Fruit fly (Drosophila melanogaster): ENCODE measurements around the gene MICU1.

Gene MICU1

dm6 chr2L:7194351-7195037 is 12.5 kb downstream of the MICU1 start, which contains the start of gene CG4497 (continued):
- TF ChIP-seq CG3281 (GFP tag; optimal IDR thresholded peaks at IDR 0.05) (peak; percentile 82), phol (tag; optimal IDR thresholded peaks at IDR 0.05) (peak; percentile 98), ase (GFP tag; IDR thresholded peaks at IDR 0.05) (peak; percentile 91), onecut (GFP tag; IDR thresholded peaks at IDR 0.05) (peak; percentile 88), CG2120 (GFP tag; optimal IDR thresholded peaks at IDR 0.05) (peak; percentile 97), nerfin-1 (tag; optimal IDR thresholded peaks at IDR 0.05) (peak; percentile 85), CG2678 (tag; optimal IDR thresholded peaks at IDR 0.05) (peak; percentile 88), CG12071 (GFP tag; optimal IDR thresholded peaks at IDR 0.05) (peak; percentile 29), Hey (tag; optimal IDR thresholded peaks at IDR 0.05) (peak; percentile 41), CG9932 (GFP tag; IDR thresholded peaks at IDR 0.05) (peak; percentile 98), Meics (GFP tag; optimal IDR thresholded peaks at IDR 0.05) (peak; percentile 87), Lim3 (GFP tag; IDR thresholded peaks at IDR 0.05) (peak; percentile 78), Dbx (GFP tag; IDR thresholded peaks at IDR 0.05) (peak; percentile 98), Hr78 (GFP tag; optimal IDR thresholded peaks at IDR 0.05) (peak in 1 of 2 experiments; percentile 16), tna (GFP tag; IDR thresholded peaks at IDR 0.05; ENCODE audit: partially characterized antibody) (peak; percentile 66), Six4 (GFP tag; optimal IDR thresholded peaks at IDR 0.05) (peak; percentile 86), Tbp (GFP tag; optimal IDR thresholded peaks at IDR 0.05) (no peak), grn (GFP tag; optimal IDR thresholded peaks at IDR 0.05) (peak; percentile 44), CG5245 (GFP tag; optimal IDR thresholded peaks at IDR 0.05) (peak; percentile 82), CG15269 (tag; optimal IDR thresholded peaks at IDR 0.05) (peak; percentile 85), Oaz (GFP tag; IDR thresholded peaks at IDR 0.05) (peak; percentile 95), HmgD (GFP tag; optimal IDR thresholded peaks at IDR 0.05) (peak; percentile 92), stwl (tag; optimal IDR thresholded peaks at IDR 0.05) (peak; percentile 69), sisA (GFP tag; IDR thresholded peaks at IDR 0.05) (peak; percentile 98), trem (tag; optimal IDR thresholded peaks at IDR 0.05) (peak; percentile 72), CrebB (tag; optimal IDR thresholded peaks at IDR 0.05) (peak; percentile 71), CG6254 (GFP tag; optimal IDR thresholded peaks at IDR 0.05) (no peak), CG34224 (GFP tag; IDR thresholded peaks at IDR 0.05; ENCODE audit: partially characterized antibody) (peak; percentile 72), mirr (GFP tag; optimal IDR thresholded peaks at IDR 0.05) (peak; percentile 78), PHDP (tag; optimal IDR thresholded peaks at IDR 0.05) (peak; percentile 89), Fer3 (tag; optimal IDR thresholded peaks at IDR 0.05) (peak; percentile 85), Chrac-16 (GFP tag; optimal IDR thresholded peaks at IDR 0.05) (peak; percentile 94), pum (GFP tag; optimal IDR thresholded peaks at IDR 0.05) (peak; percentile 95), tin (GFP tag; optimal IDR thresholded peaks at IDR 0.05) (peak; percentile 96), dimm (GFP tag; IDR thresholded peaks at IDR 0.05) (peak; percentile 81), tap (tag; optimal IDR thresholded peaks at IDR 0.05) (peak; percentile 59), dati (GFP tag; IDR thresholded peaks at IDR 0.05) (peak; percentile 55; the same call in 1 of the 2 replicates), cad (GFP tag; optimal IDR thresholded peaks at IDR 0.05) (no peak), CG11456 (GFP tag; IDR thresholded peaks at IDR 0.05) (peak; percentile 91), CG8478 (optimal IDR thresholded peaks at IDR 0.05) (no peak), CG9437 (GFP tag; optimal IDR thresholded peaks at IDR 0.05) (peak; percentile 78), wdn (GFP tag; IDR thresholded peaks at IDR 0.05) (peak; percentile 89), CG3838 (GFP tag; optimal IDR thresholded peaks at IDR 0.05) (peak; percentile 44), CG13775 (GFP tag; optimal IDR thresholded peaks at IDR 0.05) (peak; percentile 97), Ets97D (GFP tag; optimal IDR thresholded peaks at IDR 0.05) (peak; percentile 93), H2.0 (GFP tag; IDR thresholded peaks at IDR 0.05) (peak; percentile 95), MBD-R2 (GFP tag; IDR thresholded peaks at IDR 0.05) (peak; percentile 93), CG14710 (tag; optimal IDR thresholded peaks at IDR 0.05) (peak; percentile 91), CG17568 (GFP tag; optimal IDR thresholded peaks at IDR 0.05) (peak; percentile 20), sima (GFP tag; optimal IDR thresholded peaks at IDR 0.05) (peak; percentile 66)
